Fruit fly (Drosophila melanogaster): ENCODE data around the gene CG9853.

CG9853 gene

DNA sequence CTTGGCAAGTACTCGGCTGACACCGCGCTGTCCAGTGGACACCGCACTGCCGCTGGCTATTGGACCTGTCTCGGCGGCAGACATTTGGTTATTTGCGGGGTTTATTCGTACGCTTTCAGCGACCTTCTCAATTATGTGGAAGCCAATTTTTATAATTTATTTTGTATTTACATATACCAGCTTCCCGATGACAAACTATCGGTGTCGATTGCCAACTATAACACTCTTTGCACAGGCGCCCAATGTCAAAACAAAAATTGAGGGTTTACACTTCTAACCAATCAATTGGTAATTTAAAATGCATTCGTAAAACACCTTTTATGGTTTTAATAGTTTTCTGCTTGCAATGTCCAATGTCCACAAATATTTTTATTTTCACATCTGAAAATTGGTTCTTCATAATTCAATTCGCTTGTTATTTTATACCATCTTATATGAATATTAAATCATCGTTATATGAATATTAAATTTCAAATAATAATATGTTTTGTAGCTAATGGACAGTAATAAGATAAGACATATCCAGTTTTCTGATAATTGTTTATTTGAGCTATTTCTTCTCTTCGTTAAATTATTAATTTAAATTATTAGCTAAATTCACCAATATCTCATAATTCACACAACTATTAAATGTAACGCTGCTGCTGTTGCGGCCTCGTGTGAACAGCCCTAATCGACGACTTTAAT is 1.9 kb downstream of the CG9853 start (continued):
- TF ChIP-seq CG16815 (GFP tag; optimal IDR thresholded peaks at IDR 0.05) (peak; percentile 40), Hsf (GFP tag; optimal IDR thresholded peaks at IDR 0.05) (peak; percentile 26), CG17361 (GFP tag; IDR thresholded peaks at IDR 0.05) (peak; percentile 82), CG12391 (tag; optimal IDR thresholded peaks at IDR 0.05) (peak; percentile 48), nmo (GFP tag; optimal IDR thresholded peaks at IDR 0.05) (peak; percentile 69), CG30403 (GFP tag; optimal IDR thresholded peaks at IDR 0.05) (peak; percentile 44), CG15514 (GFP tag; optimal IDR thresholded peaks at IDR 0.05) (peak; percentile 1), CG15073 (GFP tag; optimal IDR thresholded peaks at IDR 0.05) (no peak), CG10147 (GFP tag; optimal IDR thresholded peaks at IDR 0.05) (peak; percentile 20), zen (tag; optimal IDR thresholded peaks at IDR 0.05) (peak; percentile 22), dmrt99B (tag; optimal IDR thresholded peaks at IDR 0.05) (peak; percentile 8), CG5180 (GFP tag; optimal IDR thresholded peaks at IDR 0.05) (no peak), Poxn (GFP tag; IDR thresholded peaks at IDR 0.05) (no peak), HLH3B (GFP tag; IDR thresholded peaks at IDR 0.05) (peak; percentile 7; the same call in 1 of the 2 replicates), pzg (GFP tag; optimal IDR thresholded peaks at IDR 0.05) (peak; percentile 31), CG3847 (GFP tag; IDR thresholded peaks at IDR 0.05) (0 out of 2 replicates have a peak, but pooled peaks have one; percentile 22), CG4617 (GFP tag; optimal IDR thresholded peaks at IDR 0.05; ENCODE audit: borderline replicate concordance) (peak; percentile 40), dmrt11E (tag; optimal IDR thresholded peaks at IDR 0.05) (peak; percentile 40), CG1602 (GFP tag; optimal IDR thresholded peaks at IDR 0.05) (peak; percentile 24), CG10321 (GFP tag; IDR thresholded peaks at IDR 0.05) (no peak), Hr78 (GFP tag; optimal IDR thresholded peaks at IDR 0.05) (peak in 1 of 2 experiments; percentile 37), CG13775 (GFP tag; optimal IDR thresholded peaks at IDR 0.05) (peak; percentile 63), gem (tag; optimal IDR thresholded peaks at IDR 0.05) (peak; percentile 41), ci (GFP tag; IDR thresholded peaks at IDR 0.05) (peak; percentile 31; the same call in 1 of the 3 replicates), lola (GFP tag; optimal IDR thresholded peaks at IDR 0.05) (peak in 2 of 3 experiments; percentile 41 to 91), CG2116 (GFP tag; optimal IDR thresholded peaks at IDR 0.05) (peak; percentile 57), vvl (GFP tag; IDR thresholded peaks at IDR 0.05) (peak; percentile 63), grn (GFP tag; optimal IDR thresholded peaks at IDR 0.05) (no peak), CG7839 (tag; optimal IDR thresholded peaks at IDR 0.05) (peak; percentile 45), Drgx (GFP tag; IDR thresholded peaks at IDR 0.05) (no peak), CG3995 (GFP tag; optimal IDR thresholded peaks at IDR 0.05) (peak; percentile 15), CG10209 (GFP tag; optimal IDR thresholded peaks at IDR 0.05) (peak; percentile 18), CG34224 (GFP tag; IDR thresholded peaks at IDR 0.05; ENCODE audit: partially characterized antibody) (peak; percentile 10; the same call in 1 of the 3 replicates), Sin3A (optimal IDR thresholded peaks at IDR 0.05) (peak; percentile 4), CG9727 (GFP tag; optimal IDR thresholded peaks at IDR 0.05) (peak; percentile 31), pfk (GFP tag; optimal IDR thresholded peaks at IDR 0.05) (peak; percentile 8), bcd (GFP tag; optimal IDR thresholded peaks at IDR 0.05) (peak; percentile 3), stwl (tag; optimal IDR thresholded peaks at IDR 0.05) (no peak), grau (tag; optimal IDR thresholded peaks at IDR 0.05) (peak; percentile 30), CG6175 (GFP tag; IDR thresholded peaks at IDR 0.05) (no peak), lilli (GFP tag; optimal IDR thresholded peaks at IDR 0.05) (peak; percentile 50), BEAF-32 (GFP tag; optimal IDR thresholded peaks at IDR 0.05) (peak; percentile 55), CG12219 (GFP tag; optimal IDR thresholded peaks at IDR 0.05) (no peak), CG12155 (GFP tag; optimal IDR thresholded peaks at IDR 0.05) (no peak), amos (GFP tag; IDR thresholded peaks at IDR 0.05; ENCODE audit: partially characterized antibody) (peak; percentile 51), CG2712 (tag; optimal IDR thresholded peaks at IDR 0.05) (peak; percentile 43), Ptx1 (GFP tag; IDR thresholded peaks at IDR 0.05) (0 out of 2 replicates have a peak, but pooled peaks have one; percentile 21), zfh1 (GFP tag; IDR thresholded peaks at IDR 0.05) (no peak)

Measured in whole organism, embryonic.